Worm (Caenorhabditis elegans): ENCODE measurements around the gene K07F5.17.

DNA sequence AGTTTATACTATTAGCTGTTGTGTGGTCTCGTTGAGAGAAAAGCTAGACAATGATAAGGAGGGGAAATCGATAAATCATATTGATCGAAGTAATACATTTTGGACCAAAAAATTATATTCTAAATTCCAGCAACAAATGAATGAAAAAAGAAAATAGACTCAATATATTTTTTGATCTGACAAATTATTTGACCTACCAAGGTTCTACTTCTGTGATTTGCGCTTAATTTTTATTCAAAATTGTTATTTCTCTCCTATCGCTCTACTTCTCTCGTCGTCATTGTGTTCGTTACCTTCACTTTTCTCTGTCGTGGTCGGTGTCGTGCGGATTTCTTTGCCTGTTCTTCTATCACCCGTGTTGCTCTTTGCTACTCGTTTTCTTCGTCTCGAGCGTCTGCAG is 16.8 kb downstream of the K07F5.17 start:
- TF ChIP-seq pha-4 (tag; optimal IDR thresholded peaks at IDR 0.05) (no peak), ceh-16 (tag; optimal IDR thresholded peaks at IDR 0.05) (no peak), fkh-10 (GFP tag; optimal IDR thresholded peaks at IDR 0.05) (no peak), unc-62 (GFP tag; optimal IDR thresholded peaks at IDR 0.05) (no peak), fos-1 (tag; optimal IDR thresholded peaks at IDR 0.05) (no peak), nhr-11 (tag; optimal IDR thresholded peaks at IDR 0.05) (no peak), mdl-1 (tag; optimal IDR thresholded peaks at IDR 0.05) (no peak), nhr-237 (tag; optimal IDR thresholded peaks at IDR 0.05) (no peak), tbx-2 (tag; optimal IDR thresholded peaks at IDR 0.05) (no peak), ceh-28 (tag; optimal IDR thresholded peaks at IDR 0.05) (no peak), lin-39 (tag; optimal IDR thresholded peaks at IDR 0.05) (no peak), elt-2 (tag; optimal IDR thresholded peaks at IDR 0.05) (no peak), jun-1 (tag; optimal IDR thresholded peaks at IDR 0.05) (no peak)
